Comparison of ENCODE assay signal across 6 fruit fly cellular contexts in genomic region chr3R:30427805-30428359, dm6.
TF ChIP-seq lines count a peak whose summit lies in the region.

Gene CG2218 (minus strand): TSS chr3R:30428276.

- TF ChIP-seq CTCF in S2 (optimal IDR thresholded peaks at IDR 0.05; lab: Kevin White, UChicago): peak; percentile 1 to 44
- TF ChIP-seq CTCF in whole organism, embryonic (GFP tag; optimal IDR thresholded peaks at IDR 0.05; lab: Kevin White, UChicago): peak; percentile 54

TF ChIP-seq in whole organism, adult, 20 proteins besides CTCF, POLR2A, EP300 and RAD21 (continues in another document):
- TF ChIP-seq CG14711 (tag; optimal IDR thresholded peaks at IDR 0.05; lab: Kevin White, UChicago) (no peak), Mnt (GFP tag; optimal IDR thresholded peaks at IDR 0.05; lab: Kevin White, UChicago) (peak; percentile 39), CG33017 (tag; optimal IDR thresholded peaks at IDR 0.05; lab: Kevin White, UChicago) (peak; percentile 13), toe (GFP tag; optimal IDR thresholded peaks at IDR 0.05; lab: Kevin White, UChicago) (peak; percentile 80), Clk (GFP tag; optimal IDR thresholded peaks at IDR 0.05; lab: Kevin White, UChicago) (no peak), CG12768 (GFP tag; optimal IDR thresholded peaks at IDR 0.05; lab: Kevin White, UChicago) (peak; percentile 83), tj (GFP tag; optimal IDR thresholded peaks at IDR 0.05; lab: Kevin White, UChicago) (peak; percentile 15), ovo (GFP tag; optimal IDR thresholded peaks at IDR 0.05; lab: Kevin White, UChicago) (no peak), Hr96 (GFP tag; optimal IDR thresholded peaks at IDR 0.05; lab: Kevin White, UChicago) (peak; percentile 47), CG11617 (GFP tag; optimal IDR thresholded peaks at IDR 0.05; lab: Kevin White, UChicago) (peak; percentile 36), Crg-1 (GFP tag; optimal IDR thresholded peaks at IDR 0.05; lab: Kevin White, UChicago) (no peak), CG5204 (GFP tag; optimal IDR thresholded peaks at IDR 0.05; lab: Kevin White, UChicago) (peak; percentile 55), cic (GFP tag; optimal IDR thresholded peaks at IDR 0.05; lab: Kevin White, UChicago) (peak; percentile 46), kay (GFP tag; lab: Kevin White, UChicago; ENCODE audit: borderline replicate concordance) (no peak), pad (GFP tag; optimal IDR thresholded peaks at IDR 0.05; lab: Kevin White, UChicago) (no peak), CG1620 (GFP tag; optimal IDR thresholded peaks at IDR 0.05; lab: Kevin White, UChicago) (peak; percentile 1), CG7101 (tag; optimal IDR thresholded peaks at IDR 0.05; lab: Kevin White, UChicago) (no peak), bab1 (GFP tag; optimal IDR thresholded peaks at IDR 0.05; lab: Kevin White, UChicago) (peak; percentile 67)

TF ChIP-seq in whole organism, embryonic, 481 proteins besides CTCF, POLR2A, EP300 and RAD21 (continues in another document):
- TF ChIP-seq insv (GFP tag; optimal IDR thresholded peaks at IDR 0.05; lab: Kevin White, UChicago) (no peak), CG3065 (GFP tag; optimal IDR thresholded peaks at IDR 0.05; lab: Kevin White, UChicago) (no peak), peb (GFP tag; IDR thresholded peaks at IDR 0.05; lab: Robert Waterston, UW) (no peak), Bgb (GFP tag; IDR thresholded peaks at IDR 0.05; lab: Robert Waterston, UW; ENCODE audit: partially characterized antibody) (peak; percentile 56), zen (tag; optimal IDR thresholded peaks at IDR 0.05; lab: Kevin White, UChicago) (peak; percentile 52), jigr1 (GFP tag; IDR thresholded peaks at IDR 0.05; lab: Robert Waterston, UW) (no peak), CHES-1-like (GFP tag; optimal IDR thresholded peaks at IDR 0.05; lab: Kevin White, UChicago) (peak; percentile 25), chn (GFP tag; optimal IDR thresholded peaks at IDR 0.05; lab: Kevin White, UChicago) (peak; percentile 5), CG12071 (GFP tag; optimal IDR thresholded peaks at IDR 0.05; lab: Kevin White, UChicago) (no peak), CG6791 (GFP tag; IDR thresholded peaks at IDR 0.05; lab: Robert Waterston, UW; ENCODE audit: partially characterized antibody) (peak; percentile 53; the same call in 1 of the 3 replicates), MESR4 (GFP tag; optimal IDR thresholded peaks at IDR 0.05; lab: Kevin White, UChicago) (peak; percentile 93), CG4820 (GFP tag; optimal IDR thresholded peaks at IDR 0.05; lab: Kevin White, UChicago) (no peak), Sry-δ (GFP tag; optimal IDR thresholded peaks at IDR 0.05; lab: Kevin White, UChicago) (peak; percentile 67), pzg (GFP tag; optimal IDR thresholded peaks at IDR 0.05; lab: Kevin White, UChicago) (peak; percentile 96), Pdp1 (GFP tag; optimal IDR thresholded peaks at IDR 0.05; lab: Kevin White, UChicago) (peak in 1 of 2 experiments; percentile 57), Atf-2 (GFP tag; optimal IDR thresholded peaks at IDR 0.05; lab: Kevin White, UChicago) (no peak), YL-1 (GFP tag; optimal IDR thresholded peaks at IDR 0.05; lab: Kevin White, UChicago) (peak; percentile 80), trem (tag; optimal IDR thresholded peaks at IDR 0.05; lab: Kevin White, UChicago) (peak; percentile 76)

TF ChIP-seq in whole organism, prepupa, 60 proteins besides CTCF, POLR2A, EP300 and RAD21:
- TF ChIP-seq Sox14 (GFP tag; optimal IDR thresholded peaks at IDR 0.05; lab: Kevin White, UChicago) (peak; percentile 74), ss (GFP tag; optimal IDR thresholded peaks at IDR 0.05; lab: Kevin White, UChicago) (peak in 1 of 2 experiments; percentile 81), CG11762 (GFP tag; optimal IDR thresholded peaks at IDR 0.05; lab: Kevin White, UChicago; ENCODE audit: insufficient read depth) (no peak), CG9139 (GFP tag; optimal IDR thresholded peaks at IDR 0.05; lab: Kevin White, UChicago) (peak; percentile 39), CG6808 (GFP tag; optimal IDR thresholded peaks at IDR 0.05; lab: Kevin White, UChicago) (peak; percentile 65)

TF ChIP-seq in whole organism, pupa, 21 proteins besides CTCF, POLR2A, EP300 and RAD21:
- no peak for TF ChIP-seq CG8159 (tag; optimal IDR thresholded peaks at IDR 0.05; lab: Kevin White, UChicago)
- TF ChIP-seq D1 (tag; optimal IDR thresholded peaks at IDR 0.05; lab: Kevin White, UChicago): no peak
- TF ChIP-seq gl (tag; optimal IDR thresholded peaks at IDR 0.05; lab: Kevin White, UChicago): peak; percentile 42
- peak; percentile 64; the same call in 2 of the 3 replicates for TF ChIP-seq CG4496 (GFP tag; IDR thresholded peaks at IDR 0.05; lab: Robert Waterston, UW)

TF ChIP-seq in whole organism, wandering third instar larva, 38 proteins besides CTCF, POLR2A, EP300 and RAD21:
- TF ChIP-seq lola (GFP tag; optimal IDR thresholded peaks at IDR 0.05; lab: Kevin White, UChicago): no peak
- no peak for TF ChIP-seq woc (GFP tag; optimal IDR thresholded peaks at IDR 0.05; lab: Kevin White, UChicago)
- TF ChIP-seq br (GFP tag; optimal IDR thresholded peaks at IDR 0.05; lab: Kevin White, UChicago): no peak
- no peak for TF ChIP-seq CG9705 (GFP tag; optimal IDR thresholded peaks at IDR 0.05; lab: Kevin White, UChicago)
- TF ChIP-seq Dfd (GFP tag; optimal IDR thresholded peaks at IDR 0.05; lab: Kevin White, UChicago): no peak
- no peak for TF ChIP-seq fru (GFP tag; optimal IDR thresholded peaks at IDR 0.05; lab: Kevin White, UChicago)
- no peak for TF ChIP-seq Jra (GFP tag; optimal IDR thresholded peaks at IDR 0.05; lab: Kevin White, UChicago)
- no peak for TF ChIP-seq OdsH (GFP tag; optimal IDR thresholded peaks at IDR 0.05; lab: Kevin White, UChicago)
- TF ChIP-seq sv (GFP tag; optimal IDR thresholded peaks at IDR 0.05; lab: Kevin White, UChicago): no peak
- no peak for TF ChIP-seq ey (GFP tag; optimal IDR thresholded peaks at IDR 0.05; lab: Kevin White, UChicago)
- no peak for TF ChIP-seq Rel (GFP tag; optimal IDR thresholded peaks at IDR 0.05; lab: Kevin White, UChicago)
- peak; percentile 63 for TF ChIP-seq Rel (tag; optimal IDR thresholded peaks at IDR 0.05; lab: Kevin White, UChicago)
- no peak for TF ChIP-seq GATAd (GFP tag; optimal IDR thresholded peaks at IDR 0.05; lab: Kevin White, UChicago)
- no peak for TF ChIP-seq Vsx2 (GFP tag; optimal IDR thresholded peaks at IDR 0.05; lab: Kevin White, UChicago; ENCODE audit: partially characterized antibody)
- no peak for TF ChIP-seq Myc (optimal IDR thresholded peaks at IDR 0.05; lab: Kevin White, UChicago)
- TF ChIP-seq Hnf4 (GFP tag; optimal IDR thresholded peaks at IDR 0.05; lab: Kevin White, UChicago): no peak
- no peak for TF ChIP-seq tai (GFP tag; optimal IDR thresholded peaks at IDR 0.05; lab: Kevin White, UChicago)
- no peak for TF ChIP-seq h (GFP tag; optimal IDR thresholded peaks at IDR 0.05; lab: Kevin White, UChicago)
- TF ChIP-seq rgr (GFP tag; optimal IDR thresholded peaks at IDR 0.05; lab: Kevin White, UChicago): peak; percentile 13
- TF ChIP-seq foxo (GFP tag; optimal IDR thresholded peaks at IDR 0.05; lab: Kevin White, UChicago): no peak
- peak; percentile 3 for TF ChIP-seq HLH106 (tag; optimal IDR thresholded peaks at IDR 0.05; lab: Kevin White, UChicago)
- TF ChIP-seq usp (GFP tag; optimal IDR thresholded peaks at IDR 0.05; lab: Kevin White, UChicago): no peak
- peak; percentile 25 for TF ChIP-seq Hr83 (GFP tag; optimal IDR thresholded peaks at IDR 0.05; lab: Kevin White, UChicago; ENCODE audit: poor library complexity, severe bottlenecking)
- TF ChIP-seq sage (GFP tag; optimal IDR thresholded peaks at IDR 0.05; lab: Kevin White, UChicago): no peak
- TF ChIP-seq pan (optimal IDR thresholded peaks at IDR 0.05; lab: Kevin White, UChicago): no peak
- TF ChIP-seq Dif (GFP tag; optimal IDR thresholded peaks at IDR 0.05; lab: Kevin White, UChicago; ENCODE audit: partially characterized antibody): no peak
- TF ChIP-seq Abd-B (GFP tag; optimal IDR thresholded peaks at IDR 0.05; lab: Kevin White, UChicago): no peak
- TF ChIP-seq dmrt93B (GFP tag; optimal IDR thresholded peaks at IDR 0.05; lab: Kevin White, UChicago): no peak
- no peak for TF ChIP-seq Hr78 (GFP tag; optimal IDR thresholded peaks at IDR 0.05; lab: Kevin White, UChicago)
- TF ChIP-seq brk (GFP tag; optimal IDR thresholded peaks at IDR 0.05; lab: Kevin White, UChicago): no peak
- no peak for TF ChIP-seq N (GFP tag; optimal IDR thresholded peaks at IDR 0.05; lab: Kevin White, UChicago)
- no peak for TF ChIP-seq Mio (GFP tag; optimal IDR thresholded peaks at IDR 0.05; lab: Kevin White, UChicago)
- no peak for TF ChIP-seq dl (GFP tag; optimal IDR thresholded peaks at IDR 0.05; lab: Kevin White, UChicago; ENCODE audit: insufficient read depth in 1 of 2, partially characterized antibody in 2 of 2)
- no peak for TF ChIP-seq psq (GFP tag; optimal IDR thresholded peaks at IDR 0.05; lab: Kevin White, UChicago)
